Worm (Caenorhabditis elegans): Measurements from ENCODE around the gene nspe-2.

Gene nspe-2

DNA sequence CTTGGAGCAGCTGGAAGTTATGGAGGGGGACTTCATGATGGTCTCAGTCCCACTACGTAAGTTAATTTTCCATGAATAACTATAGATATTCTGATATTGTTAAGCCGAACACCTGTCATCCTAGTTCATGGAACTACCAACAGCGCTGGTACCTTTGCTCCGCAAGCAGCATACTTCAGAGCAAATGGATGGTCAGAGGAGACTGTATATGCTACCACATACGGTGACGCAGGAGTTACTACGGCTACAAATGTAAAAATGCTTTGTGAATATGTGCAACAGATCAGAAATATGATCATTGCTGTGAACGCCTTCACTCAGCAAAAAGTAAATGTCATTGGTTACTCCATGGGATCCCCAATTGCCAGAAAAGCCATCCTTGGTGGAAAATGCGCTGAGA, 13.1 kb downstream of the nspe-2 start:
- no peak for TF ChIP-seq nhr-11 (tag; optimal IDR thresholded peaks at IDR 0.05)
- TF ChIP-seq pha-2 (tag; optimal IDR thresholded peaks at IDR 0.05): no peak
- TF ChIP-seq fkh-10 (GFP tag; optimal IDR thresholded peaks at IDR 0.05): no peak
- no peak for TF ChIP-seq unc-42 (tag; optimal IDR thresholded peaks at IDR 0.05)
- no peak for TF ChIP-seq sox-4 (tag; optimal IDR thresholded peaks at IDR 0.05)
- TF ChIP-seq pat-9 (tag; optimal IDR thresholded peaks at IDR 0.05): no peak
- no peak for TF ChIP-seq pha-4 (tag; optimal IDR thresholded peaks at IDR 0.05)
- no peak for TF ChIP-seq ttx-3 (tag; optimal IDR thresholded peaks at IDR 0.05)
- TF ChIP-seq madf-2 (tag; optimal IDR thresholded peaks at IDR 0.05): no peak
- no peak for TF ChIP-seq ref-2 (tag; optimal IDR thresholded peaks at IDR 0.05)

DNA sequence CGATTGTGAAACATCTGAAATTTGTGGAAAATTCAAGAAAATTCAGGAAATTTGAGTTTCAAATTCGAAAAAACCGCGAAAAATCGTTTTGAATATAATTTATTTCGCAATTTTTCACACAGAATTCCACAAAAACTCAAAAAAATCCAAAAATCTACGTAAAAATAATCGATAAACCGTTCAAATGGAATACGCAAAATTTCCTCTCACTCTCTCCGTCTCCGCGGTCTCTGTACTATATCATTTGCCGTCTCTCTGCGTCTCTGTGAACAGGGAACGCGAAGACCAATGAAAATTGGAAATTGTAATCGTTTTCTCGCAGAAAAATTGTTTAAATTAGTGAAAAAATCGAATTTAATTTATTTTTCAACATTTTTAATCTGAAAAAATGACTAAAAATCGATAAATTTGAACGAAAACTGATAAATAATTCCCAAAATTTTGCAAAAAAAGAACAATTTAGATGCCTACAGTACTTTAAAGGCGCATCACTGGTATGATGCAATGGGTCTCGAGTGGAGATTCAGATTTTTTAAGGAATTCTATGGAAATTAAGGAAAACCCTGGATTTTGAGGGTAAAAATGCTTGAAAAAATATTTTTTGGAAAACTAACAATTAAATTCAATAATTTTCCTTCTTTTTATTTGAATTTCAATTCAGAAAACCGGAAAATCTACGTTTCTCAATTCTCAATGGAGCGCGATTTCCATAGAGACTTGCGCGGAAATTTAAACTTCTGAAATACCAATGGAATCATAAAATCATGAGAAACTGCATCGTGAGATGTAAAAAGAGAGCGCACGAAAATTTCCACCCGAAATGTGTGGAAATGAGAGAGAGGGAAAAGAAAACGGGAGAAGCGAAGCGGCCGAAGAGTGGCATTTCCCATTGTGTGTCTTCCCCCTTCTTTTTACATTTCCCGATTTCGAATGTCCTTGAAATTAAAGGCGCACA, 15.2 kb downstream of the nspe-2 start, which contains the start of the genes ceh-100 and lips-15:
TSS of gene ceh-100 (minus strand) at position 14 of the 955 bp plus-strand sequence.
TSS of gene lips-15 (plus strand) at position 720 of the 955 bp plus-strand sequence.
- TF ChIP-seq madf-2 (tag; optimal IDR thresholded peaks at IDR 0.05) (no peak), sox-2 (GFP tag; IDR thresholded peaks at IDR 0.05) (no peak), C08G9.2 (tag; optimal IDR thresholded peaks at IDR 0.05) (no peak), tbx-2 (tag; optimal IDR thresholded peaks at IDR 0.05) (peak; percentile 34), ceh-34 (tag; optimal IDR thresholded peaks at IDR 0.05) (peak; percentile 28), nfya-1 (tag; optimal IDR thresholded peaks at IDR 0.05) (peak; percentile 10), ceh-48 (tag; optimal IDR thresholded peaks at IDR 0.05) (peak; percentile 17), lim-6 (tag; optimal IDR thresholded peaks at IDR 0.05) (no peak), ceh-6 (GFP tag; optimal IDR thresholded peaks at IDR 0.05) (no peak), ama-1 (optimal IDR thresholded peaks at IDR 0.05) (no peak), ceh-31 (tag; optimal IDR thresholded peaks at IDR 0.05) (peak; percentile 68)

DNA sequence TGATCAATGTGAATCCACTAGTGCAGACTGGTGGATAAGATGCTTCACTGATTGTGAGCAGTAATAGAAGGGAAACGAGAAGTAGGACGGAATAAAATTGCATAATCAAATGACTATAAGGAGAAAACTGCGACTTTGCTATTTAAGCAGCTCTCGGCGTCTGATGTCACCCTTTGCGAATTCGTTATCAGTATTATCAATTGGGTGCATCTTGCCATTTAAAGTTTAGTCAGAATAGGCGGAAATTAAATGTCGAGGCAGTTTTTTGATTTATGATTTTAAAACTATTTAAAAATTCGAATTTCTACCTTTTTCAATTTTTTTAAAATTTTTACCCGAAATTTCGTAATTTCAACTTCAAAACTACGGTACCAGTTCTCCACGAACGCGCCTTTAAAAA, 38.2 kb downstream of the nspe-2 start, which contains the start of gene clec-4:
TSS of gene clec-4 (minus strand) at position 162 of the 400 bp plus-strand sequence.
- TF ChIP-seq pag-3 (tag; optimal IDR thresholded peaks at IDR 0.05; ENCODE audit: borderline replicate concordance) (no peak), rnt-1 (tag; optimal IDR thresholded peaks at IDR 0.05) (no peak), ceh-31 (tag; optimal IDR thresholded peaks at IDR 0.05) (no peak), tbx-2 (tag; optimal IDR thresholded peaks at IDR 0.05) (no peak), eyg-1 (tag; optimal IDR thresholded peaks at IDR 0.05) (no peak), pha-4 (tag; optimal IDR thresholded peaks at IDR 0.05) (no peak), hlh-8 (tag; optimal IDR thresholded peaks at IDR 0.05) (no peak), ref-2 (tag; optimal IDR thresholded peaks at IDR 0.05) (no peak), ceh-45 (GFP tag; IDR thresholded peaks at IDR 0.05) (no peak), ceh-22 (tag; optimal IDR thresholded peaks at IDR 0.05) (no peak), mec-3 (tag; optimal IDR thresholded peaks at IDR 0.05; ENCODE audit: borderline replicate concordance) (no peak), ceh-9 (tag; optimal IDR thresholded peaks at IDR 0.05) (no peak), K09A11.1 (tag; optimal IDR thresholded peaks at IDR 0.05; ENCODE audit: insufficient read depth) (no peak), ceh-24 (tag; optimal IDR thresholded peaks at IDR 0.05) (no peak), tbx-7 (tag; optimal IDR thresholded peaks at IDR 0.05) (no peak), lin-11 (tag; optimal IDR thresholded peaks at IDR 0.05) (no peak)

ce11 chrII:12577754-12578153, 41.4 kb downstream of the nspe-2 start, which contains the start of gene clec-8:
Gene clec-8 (minus strand): TSS chrII:12578061.
- TF ChIP-seq tbx-2 (tag; optimal IDR thresholded peaks at IDR 0.05): no peak
- no peak for TF ChIP-seq K09A11.1 (tag; optimal IDR thresholded peaks at IDR 0.05; ENCODE audit: insufficient read depth)
- no peak for TF ChIP-seq pqm-1 (tag; optimal IDR thresholded peaks at IDR 0.05)
- TF ChIP-seq fax-1 (tag; optimal IDR thresholded peaks at IDR 0.05): no peak
- no peak for TF ChIP-seq hlh-6 (tag; optimal IDR thresholded peaks at IDR 0.05)
- TF ChIP-seq K02D7.2 (tag; optimal IDR thresholded peaks at IDR 0.05): no peak
- TF ChIP-seq pax-1 (tag; optimal IDR thresholded peaks at IDR 0.05): no peak
- TF ChIP-seq rnt-1 (tag; optimal IDR thresholded peaks at IDR 0.05): no peak
- no peak for TF ChIP-seq lin-11 (tag; optimal IDR thresholded peaks at IDR 0.05)
- TF ChIP-seq pha-2 (tag; optimal IDR thresholded peaks at IDR 0.05): no peak
- TF ChIP-seq ets-4 (tag; optimal IDR thresholded peaks at IDR 0.05): no peak
- no peak for TF ChIP-seq Y22D7AL.16 (tag; optimal IDR thresholded peaks at IDR 0.05)
- no peak for TF ChIP-seq ceh-48 (tag; optimal IDR thresholded peaks at IDR 0.05)
- TF ChIP-seq T23F11.4 (GFP tag; optimal IDR thresholded peaks at IDR 0.05): no peak
- no peak for TF ChIP-seq odd-2 (tag; optimal IDR thresholded peaks at IDR 0.05)
- TF ChIP-seq syd-9 (tag; optimal IDR thresholded peaks at IDR 0.05): no peak
- no peak for TF ChIP-seq gmeb-2 (tag; optimal IDR thresholded peaks at IDR 0.05)
- no peak for TF ChIP-seq pha-4 (tag; optimal IDR thresholded peaks at IDR 0.05)
- TF ChIP-seq hlh-30 (tag; optimal IDR thresholded peaks at IDR 0.05; ENCODE audit: insufficient read depth): no peak
